Fruit fly (Drosophila melanogaster): Measurements from ENCODE around the gene ftz-f1.

dm6 chr3L:18763486-18764436, 37.3 kb downstream of the ftz-f1 start:
- no peak for TF ChIP-seq CG8319 (GFP tag; optimal IDR thresholded peaks at IDR 0.05)
- TF ChIP-seq esn (GFP tag; optimal IDR thresholded peaks at IDR 0.05), result no peak
- no peak for TF ChIP-seq Met (GFP tag; optimal IDR thresholded peaks at IDR 0.05)
- no peak for TF ChIP-seq svp (GFP tag)
- TF ChIP-seq Hr39 (GFP tag; optimal IDR thresholded peaks at IDR 0.05), result no peak
- no peak for TF ChIP-seq Sox15 (GFP tag; optimal IDR thresholded peaks at IDR 0.05)
- TF ChIP-seq achi (GFP tag; optimal IDR thresholded peaks at IDR 0.05), result no peak
- no peak for TF ChIP-seq Ets96B (tag; optimal IDR thresholded peaks at IDR 0.05)
- TF ChIP-seq cyc (GFP tag; optimal IDR thresholded peaks at IDR 0.05), result no peak
- TF ChIP-seq CG6276 (GFP tag; optimal IDR thresholded peaks at IDR 0.05), result no peak
- no peak for TF ChIP-seq CG11902 (GFP tag; optimal IDR thresholded peaks at IDR 0.05)

Measured in whole organism, prepupa.